Worm (Caenorhabditis elegans) whole organism, L3 larva: Measurements from ENCODE around the gene best-23.

ENCODE experiments used
- R02D3.7 ChIP-seq: fragments of 150-350 bp; optimal IDR thresholded peaks from 2 replicates; lab custom pipeline; 2014; ENCODE audit warnings: missing biosample characterization, missing genetic modification characterization
- ZK546.5 ChIP-seq: sonication (generic microtip); optimal IDR thresholded peaks from 2 replicates; lab custom pipeline; 2017; ENCODE audit warnings: missing biosample characterization, missing genetic modification characterization
- aly-2 ChIP-seq: fragments of 150-350 bp; optimal IDR thresholded peaks from 2 replicates; lab custom pipeline; 2014; ENCODE audit warnings: missing biosample characterization, missing genetic modification characterization
- ama-1 ChIP-seq: fragments of 150-350 bp; optimal IDR thresholded peaks from 2 replicates; lab custom pipeline; 2018
- ceh-16 ChIP-seq: sonication (generic microtip); optimal IDR thresholded peaks from 2 replicates; lab custom pipeline; 2017; ENCODE audit warnings: missing biosample characterization, missing genetic modification characterization
- ceh-28 ChIP-seq: fragments of 150-350 bp; optimal IDR thresholded peaks from 2 replicates; lab custom pipeline; 2014; ENCODE audit warnings: missing biosample characterization, missing genetic modification reagents, missing genetic modification characterization
- ceh-82 ChIP-seq: fragments of 150-350 bp; optimal IDR thresholded peaks from 2 replicates; lab custom pipeline; 2014; ENCODE audit warnings: missing biosample characterization, missing genetic modification characterization
- ceh-9 ChIP-seq: sonication (generic microtip); optimal IDR thresholded peaks from 2 replicates; lab custom pipeline; 2018; ENCODE audit warnings: missing biosample characterization, missing genetic modification characterization
- daf-12 ChIP-seq: fragments of 150-350 bp; optimal IDR thresholded peaks from 2 replicates; lab custom pipeline; 2014; ENCODE audit warnings: missing biosample characterization, missing genetic modification reagents, missing genetic modification characterization
- egl-27 ChIP-seq: sonication (generic microtip); optimal IDR thresholded peaks from 4 replicates; lab custom pipeline; 2017; ENCODE audit warnings: missing biosample characterization, missing genetic modification reagents, missing genetic modification characterization
- egl-5 ChIP-seq: fragments of 150-350 bp; optimal IDR thresholded peaks from 2 replicates; lab custom pipeline; 2017; ENCODE audit warnings: missing biosample characterization, missing genetic modification reagents, missing genetic modification characterization, inconsistent platforms
- elt-1 ChIP-seq: fragments of 150-350 bp; optimal IDR thresholded peaks from 2 replicates; lab custom pipeline; 2014; ENCODE audit warnings: missing biosample characterization, missing genetic modification characterization
- elt-2 ChIP-seq: sonication (generic microtip); optimal IDR thresholded peaks from 2 replicates; lab custom pipeline; 2016; ENCODE audit warnings: missing genetic modification reagents, mild to moderate bottlenecking, missing genetic modification characterization, missing compliant biosample characterization
- elt-3 ChIP-seq, 3 experiments: fragments of 150-350 bp in 1 of 3; sonication (generic microtip) in 2 of 3; optimal IDR thresholded peaks; 2 replicates in 2 of 3; 4 replicates in 1 of 3; lab custom pipeline; 2014 to 2017; ENCODE audit warnings: missing biosample characterization in 3 of 3, missing genetic modification characterization in 3 of 3
- eor-1 ChIP-seq, 2 experiments: fragments of 150-350 bp; optimal IDR thresholded peaks; 2 replicates each; lab custom pipeline; 2014 to 2018; ENCODE audit warnings: missing biosample characterization in 2 of 2, missing genetic modification characterization in 2 of 2
- fkh-10 ChIP-seq: sonication (generic microtip); optimal IDR thresholded peaks from 2 replicates; lab custom pipeline; 2017; ENCODE audit warnings: missing biosample characterization, missing genetic modification reagents, missing genetic modification characterization
- fkh-2 ChIP-seq: fragments of 150-350 bp; optimal IDR thresholded peaks from 2 replicates; lab custom pipeline; 2014; ENCODE audit warnings: missing biosample characterization, missing genetic modification reagents, missing genetic modification characterization
- fos-1 ChIP-seq: fragments of 150-350 bp; optimal IDR thresholded peaks from 2 replicates; lab custom pipeline; 2014; ENCODE audit warnings: missing biosample characterization, missing genetic modification characterization
- hmg-11 ChIP-seq: sonication (generic microtip); optimal IDR thresholded peaks from 2 replicates; lab custom pipeline; 2016; ENCODE audit warnings: missing genetic modification characterization, missing compliant biosample characterization
- jun-1 ChIP-seq: fragments of 150-350 bp; optimal IDR thresholded peaks from 2 replicates; lab custom pipeline; 2014; ENCODE audit warnings: missing biosample characterization, missing genetic modification reagents, missing genetic modification characterization
- lin-15B ChIP-seq: fragments of 150-350 bp; optimal IDR thresholded peaks from 2 replicates; lab custom pipeline; 2014; ENCODE audit warnings: missing biosample characterization, missing genetic modification characterization
- lin-39 ChIP-seq: fragments of 150-350 bp; optimal IDR thresholded peaks from 2 replicates; lab custom pipeline; 2018; ENCODE audit warnings: missing biosample characterization, missing genetic modification reagents, missing genetic modification characterization
- lsy-12 ChIP-seq: sonication (generic microtip); optimal IDR thresholded peaks from 2 replicates; lab custom pipeline; 2016; ENCODE audit warnings: mild to moderate bottlenecking, missing genetic modification characterization, missing compliant biosample characterization
- mdl-1 ChIP-seq: fragments of 150-350 bp; optimal IDR thresholded peaks from 2 replicates; lab custom pipeline; 2014; ENCODE audit warnings: missing biosample characterization, missing genetic modification characterization
- mml-1 ChIP-seq: fragments of 150-350 bp; sonication (generic microtip); optimal IDR thresholded peaks from 3 replicates; lab custom pipeline; 2014; ENCODE audit warnings: missing biosample characterization, missing genetic modification characterization
- nfya-1 ChIP-seq: sonication (generic microtip); optimal IDR thresholded peaks from 2 replicates; lab custom pipeline; 2017; ENCODE audit warnings: missing genetic modification characterization, mild to moderate bottlenecking, missing compliant biosample characterization, antibody characterized with exemption, moderate library complexity; ENCODE audit not compliant: insufficient read depth
- nhr-11 ChIP-seq: fragments of 150-350 bp; optimal IDR thresholded peaks from 2 replicates; lab custom pipeline; 2014; ENCODE audit warnings: missing biosample characterization, missing genetic modification characterization
- nhr-12 ChIP-seq: fragments of 150-350 bp; optimal IDR thresholded peaks from 2 replicates; lab custom pipeline; 2014; ENCODE audit warnings: missing biosample characterization, missing genetic modification characterization
- nhr-23 ChIP-seq: fragments of 150-350 bp; optimal IDR thresholded peaks from 2 replicates; lab custom pipeline; 2014; ENCODE audit warnings: missing biosample characterization, missing genetic modification reagents, missing genetic modification characterization
- nhr-237 ChIP-seq: fragments of 150-350 bp; optimal IDR thresholded peaks from 2 replicates; lab custom pipeline; 2014; ENCODE audit warnings: missing biosample characterization, missing genetic modification characterization
- nhr-25 ChIP-seq: sonication (generic microtip); optimal IDR thresholded peaks from 2 replicates; lab custom pipeline; 2017; ENCODE audit warnings: missing biosample characterization, missing genetic modification characterization
- nhr-28 ChIP-seq: fragments of 150-350 bp; optimal IDR thresholded peaks from 2 replicates; lab custom pipeline; 2014; ENCODE audit warnings: missing biosample characterization, missing genetic modification characterization
- nhr-43 ChIP-seq: sonication (generic microtip); optimal IDR thresholded peaks from 2 replicates; lab custom pipeline; 2016; ENCODE audit warnings: mild to moderate bottlenecking, missing genetic modification characterization, missing compliant biosample characterization; ENCODE audit not compliant: poor library complexity, severe bottlenecking
- nhr-67 ChIP-seq: fragments of 150-350 bp; optimal IDR thresholded peaks from 2 replicates; lab custom pipeline; 2014; ENCODE audit warnings: missing biosample characterization, missing genetic modification characterization
- nhr-76 ChIP-seq: fragments of 150-350 bp; sonication (generic microtip); optimal IDR thresholded peaks from 5 replicates; lab custom pipeline; 2014; ENCODE audit warnings: missing biosample characterization, missing genetic modification characterization
- nhr-77 ChIP-seq: fragments of 150-350 bp; optimal IDR thresholded peaks from 2 replicates; lab custom pipeline; 2014; ENCODE audit warnings: missing biosample characterization, missing genetic modification characterization
- pha-4 ChIP-seq: fragments of 150-350 bp; optimal IDR thresholded peaks from 2 replicates; lab custom pipeline; 2014; ENCODE audit warnings: missing biosample characterization, missing genetic modification reagents, missing genetic modification characterization
- pqm-1 ChIP-seq: fragments of 150-350 bp; optimal IDR thresholded peaks from 2 replicates; lab custom pipeline; 2017; ENCODE audit warnings: missing biosample characterization, missing genetic modification characterization, inconsistent platforms
- sea-2 ChIP-seq: fragments of 150-350 bp; sonication (generic microtip); optimal IDR thresholded peaks from 4 replicates; lab custom pipeline; 2014; ENCODE audit warnings: missing biosample characterization, missing genetic modification reagents, missing genetic modification characterization
- snpc-4 ChIP-seq: fragments of 150-350 bp; optimal IDR thresholded peaks from 2 replicates; lab custom pipeline; 2014; ENCODE audit warnings: missing biosample characterization, missing genetic modification characterization
- tbx-2 ChIP-seq: sonication (generic microtip); optimal IDR thresholded peaks from 2 replicates; lab custom pipeline; 2016; ENCODE audit warnings: mild to moderate bottlenecking, missing genetic modification characterization, missing compliant biosample characterization
- unc-39 ChIP-seq: sonication (generic microtip); optimal IDR thresholded peaks from 4 replicates; lab custom pipeline; 2017; ENCODE audit warnings: missing biosample characterization, missing genetic modification characterization
- unc-62 ChIP-seq: fragments of 150-350 bp; sonication (generic microtip); optimal IDR thresholded peaks from 4 replicates; lab custom pipeline; 2014; ENCODE audit warnings: missing biosample characterization, missing genetic modification reagents, missing genetic modification characterization
- zag-1 ChIP-seq: fragments of 150-350 bp; optimal IDR thresholded peaks from 2 replicates; lab custom pipeline; 2014; ENCODE audit warnings: missing biosample characterization, missing genetic modification characterization
- ztf-11 ChIP-seq: fragments of 150-350 bp; optimal IDR thresholded peaks from 2 replicates; lab custom pipeline; 2014; ENCODE audit warnings: missing biosample characterization, missing genetic modification characterization
- ztf-4 ChIP-seq: fragments of 150-350 bp; optimal IDR thresholded peaks from 2 replicates; lab custom pipeline; 2014; ENCODE audit warnings: missing biosample characterization, missing genetic modification characterization

The best-23 gene

DNA sequence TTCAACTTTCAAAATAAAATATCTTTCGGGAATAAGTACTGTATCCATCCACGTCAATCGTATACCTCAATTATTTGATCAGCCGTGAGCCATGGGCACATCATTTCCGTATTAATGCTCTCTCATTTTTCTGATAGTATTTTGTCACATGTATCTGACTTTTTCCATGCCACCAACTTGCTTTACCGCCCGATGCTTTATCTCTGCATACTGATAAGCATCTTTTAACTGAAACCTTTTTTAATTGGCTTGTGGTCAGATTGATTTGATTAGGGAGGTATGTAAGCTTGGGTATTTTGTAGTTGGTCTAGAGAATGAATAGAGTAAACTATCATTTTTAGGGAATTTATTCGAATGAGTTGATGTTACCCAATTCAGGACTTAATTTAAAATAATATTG is 18.1 kb downstream of the best-23 start:
- TF ChIP-seq ceh-28 (tag; lab: Kevin White, UChicago) (no peak), nhr-11 (tag; lab: Kevin White, UChicago) (no peak), ztf-4 (tag; lab: Kevin White, UChicago) (no peak), R02D3.7 (tag; lab: Kevin White, UChicago) (no peak), elt-2 (tag; lab: Kevin White, UChicago) (peak; percentile 74), ceh-16 (no peak), nhr-76 (no peak), pqm-1 (peak; percentile 57), sea-2 (GFP tag; lab: Kevin White, UChicago) (no peak)

DNA sequence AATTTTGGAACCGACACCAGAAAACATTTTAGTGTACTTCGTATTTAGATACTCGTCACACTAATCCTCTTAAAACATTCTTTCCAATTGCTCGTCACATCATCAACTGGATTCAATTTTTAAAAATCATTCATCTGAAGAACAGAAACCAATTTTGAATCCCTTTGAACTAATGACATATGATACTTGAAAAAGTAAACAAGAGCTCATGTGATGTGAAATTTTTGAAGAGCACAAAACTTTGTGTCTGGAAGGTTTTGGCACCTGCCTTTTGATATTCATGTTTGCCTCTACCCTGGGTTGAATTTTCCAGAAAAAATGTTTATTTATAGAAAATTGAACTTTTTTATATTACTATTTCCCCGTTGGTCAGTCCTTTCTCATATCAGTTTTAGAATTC is 18.6 kb downstream of the best-23 start:
- TF ChIP-seq eor-1 (tag; optimal IDR thresholded peaks at IDR 0.05; lab: Kevin White, UChicago) (no peak), mml-1 (tag; lab: Kevin White, UChicago) (no peak), ceh-16 (no peak), snpc-4 (tag; lab: Kevin White, UChicago) (no peak), nhr-28 (tag; lab: Kevin White, UChicago) (no peak), nhr-23 (no peak), pqm-1 (peak; percentile 15), fos-1 (no peak), ceh-82 (tag; lab: Kevin White, UChicago) (no peak), aly-2 (tag; lab: Kevin White, UChicago) (no peak), fkh-2 (tag; lab: Kevin White, UChicago) (no peak), nhr-11 (tag; lab: Kevin White, UChicago) (no peak), jun-1 (tag; lab: Kevin White, UChicago) (no peak), pha-4 (tag; lab: Kevin White, UChicago) (peak; percentile 89), R02D3.7 (tag; lab: Kevin White, UChicago) (no peak), nhr-25 (no peak), hmg-11 (tag; lab: Kevin White, UChicago) (no peak), elt-1 (tag; lab: Kevin White, UChicago) (no peak), mdl-1 (tag; lab: Kevin White, UChicago) (no peak), nhr-76 (no peak), ZK546.5 (tag; lab: Kevin White, UChicago) (no peak), elt-2 (tag; lab: Kevin White, UChicago) (peak; percentile 43), egl-27 (no peak), ztf-11 (tag; lab: Kevin White, UChicago) (no peak)

DNA sequence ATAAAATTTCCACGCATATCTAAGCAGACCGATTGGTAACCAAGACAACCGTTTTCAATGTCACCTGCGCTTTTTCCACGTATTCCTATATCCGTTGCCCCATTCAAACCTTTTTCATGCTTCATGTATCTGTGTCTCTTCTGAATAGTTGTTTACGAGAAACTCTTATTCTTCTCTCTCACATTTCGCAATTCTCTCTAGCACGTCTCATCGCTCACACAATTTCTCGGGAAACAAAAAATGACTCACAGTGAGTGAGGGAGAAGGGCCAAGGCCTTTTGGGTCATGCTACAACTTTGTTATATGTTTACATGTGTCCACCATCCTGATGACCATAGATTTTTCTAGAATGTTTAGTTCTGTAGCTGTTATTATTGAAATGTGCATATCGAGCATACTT is 20.1 kb downstream of the best-23 start:
- TF ChIP-seq ceh-16 (no peak), zag-1 (tag; lab: Kevin White, UChicago) (no peak), nhr-11 (tag; lab: Kevin White, UChicago) (peak; percentile 91), nhr-76 (no peak), lsy-12 (tag; lab: Kevin White, UChicago) (no peak), ZK546.5 (tag; lab: Kevin White, UChicago) (no peak), ceh-82 (tag; lab: Kevin White, UChicago) (no peak), pqm-1 (no peak), daf-12 (no peak), nhr-77 (tag; lab: Kevin White, UChicago) (no peak), fkh-10 (peak; percentile 69), nhr-43 (tag; lab: Kevin White, UChicago) (no peak), ztf-4 (tag; lab: Kevin White, UChicago) (no peak), ceh-28 (tag; lab: Kevin White, UChicago) (peak; percentile 8), nhr-12 (no peak), unc-62 (GFP tag; lab: Kevin White, UChicago) (no peak), lin-15B (peak; percentile 7), nhr-28 (tag; lab: Kevin White, UChicago) (no peak), R02D3.7 (tag; lab: Kevin White, UChicago) (no peak), elt-2 (tag; lab: Kevin White, UChicago) (no peak), elt-1 (tag; lab: Kevin White, UChicago) (no peak), ama-1 (lab: Kevin White, UChicago) (peak; percentile 53), lin-39 (peak; percentile 67), nfya-1 (tag; lab: Kevin White, UChicago) (peak; percentile 63), nhr-25 (peak; percentile 61), hmg-11 (tag; lab: Kevin White, UChicago) (peak; percentile 36), egl-5 (tag; lab: Kevin White, UChicago) (peak; percentile 72), eor-1 (tag; optimal IDR thresholded peaks at IDR 0.05; lab: Kevin White, UChicago) (no peak), nhr-237 (tag; lab: Kevin White, UChicago) (no peak), mdl-1 (tag; lab: Kevin White, UChicago) (no peak), tbx-2 (tag; lab: Kevin White, UChicago) (no peak), egl-27 (no peak), elt-3 (tag; optimal IDR thresholded peaks at IDR 0.05; lab: Kevin White, UChicago) (no peak), aly-2 (tag; lab: Kevin White, UChicago) (no peak), ztf-11 (tag; lab: Kevin White, UChicago) (no peak), snpc-4 (tag; lab: Kevin White, UChicago) (peak; percentile 45), mml-1 (tag; lab: Kevin White, UChicago) (no peak), sea-2 (GFP tag; lab: Kevin White, UChicago) (peak; percentile 27), fos-1 (no peak), nhr-67 (no peak), unc-39 (tag; lab: Kevin White, UChicago) (no peak), ceh-9 (no peak), jun-1 (tag; lab: Kevin White, UChicago) (peak; percentile 22), pha-4 (tag; lab: Kevin White, UChicago) (peak; percentile 32)
